Worm (Caenorhabditis elegans) whole organism, midembryonic: ENCODE results near the gene trh-1.

ENCODE experiments used
- T22C8.4 ChIP-seq: fragments of 200-800 bp; sonication (Bioruptor generic); IDR thresholded peaks from 2 replicates; pipeline ENCODE4 v1.3.6; 2022; ENCODE audit warnings: missing genetic modification characterization, missing compliant biosample characterization
- cog-1 ChIP-seq: sonication (generic microtip); optimal IDR thresholded peaks from 2 replicates; lab custom pipeline; 2016; ENCODE audit warnings: missing genetic modification characterization, missing compliant biosample characterization
- flt-1 ChIP-seq: fragments of 200-800 bp; sonication (Bioruptor generic); IDR thresholded peaks from 2 replicates; pipeline ENCODE4 v1.3.6; 2022; ENCODE audit warnings: missing genetic modification characterization, missing compliant biosample characterization
- klf-2 ChIP-seq: fragments of 200-800 bp; sonication (Bioruptor generic); conservative IDR thresholded peaks from 2 replicates; pipeline ENCODE4 v1.3.6; 2022; ENCODE audit warnings: missing genetic modification reagents, missing genetic modification characterization, missing compliant biosample characterization
- med-1 ChIP-seq: sonication (generic microtip); optimal IDR thresholded peaks from 2 replicates; lab custom pipeline; 2017; ENCODE audit warnings: missing genetic modification characterization, mild to moderate bottlenecking, missing compliant biosample characterization, antibody characterized with exemption, missing genetic modification reagents; ENCODE audit not compliant: insufficient read depth
- ref-1 ChIP-seq: fragments of 200-800 bp; sonication (Bioruptor generic); conservative IDR thresholded peaks from 2 replicates; pipeline ENCODE4 v1.3.6; 2022; ENCODE audit warnings: missing genetic modification reagents, missing genetic modification characterization, missing compliant biosample characterization
- tab-1 ChIP-seq: fragments of 200-800 bp; sonication (Bioruptor generic); IDR thresholded peaks from 2 replicates; pipeline ENCODE4 v1.3.6; 2022; ENCODE audit warnings: missing genetic modification characterization, missing compliant biosample characterization
- ztf-23 ChIP-seq: fragments of 200-800 bp; sonication (Bioruptor generic); IDR thresholded peaks from 2 replicates; pipeline ENCODE4 v1.3.6; 2022; ENCODE audit warnings: missing genetic modification reagents, missing genetic modification characterization, missing compliant biosample characterization
- ztf-29 ChIP-seq: fragments of 200-800 bp; sonication (Bioruptor generic); IDR thresholded peaks from 2 replicates; pipeline ENCODE4 v1.3.6; 2022; ENCODE audit warnings: missing genetic modification reagents, missing genetic modification characterization, missing compliant biosample characterization

trh-1 gene

ce11 chrIV:17368292-17368691 lies at the start of gene trh-1:
Gene trh-1, plus strand, starts transcription at chrIV:17368592.
- TF ChIP-seq med-1 (GFP tag; lab: Kevin White, UChicago) (no peak), ztf-29 (GFP tag; lab: Robert Waterston, UW) (no peak), tab-1 (GFP tag; lab: Robert Waterston, UW) (no peak), T22C8.4 (GFP tag; lab: Robert Waterston, UW) (no peak), flt-1 (GFP tag; lab: Robert Waterston, UW) (no peak), klf-2 (GFP tag; lab: Robert Waterston, UW) (no peak)

ce11 chrIV:17320445-17320844 lies 47.9 kb upstream of the trh-1 start, which contains the start of gene C49C3.4:
Gene C49C3.4, plus strand, starts transcription at chrIV:17320795.
- TF ChIP-seq klf-2 (GFP tag; lab: Robert Waterston, UW) (no peak), tab-1 (GFP tag; lab: Robert Waterston, UW) (no peak), ref-1 (GFP tag; lab: Robert Waterston, UW) (no peak)

- no peak for TF ChIP-seq ztf-29 (GFP tag; lab: Robert Waterston, UW)
- no peak for TF ChIP-seq ztf-23
- TF ChIP-seq med-1 (GFP tag; lab: Kevin White, UChicago) = no peak
- TF ChIP-seq tab-1 (GFP tag; lab: Robert Waterston, UW) = no peak
- TF ChIP-seq cog-1 (tag; lab: Kevin White, UChicago) = no peak
- no peak for TF ChIP-seq ref-1 (GFP tag; lab: Robert Waterston, UW)
Measured at ce11 chrIV:17328834-17329233, 39.6 kb upstream of the trh-1 start, which contains the start of gene ceh-88. Gene ceh-88, plus strand, starts transcription at chrIV:17329188.

- no peak for TF ChIP-seq med-1 (GFP tag; lab: Kevin White, UChicago)
- TF ChIP-seq tab-1 (GFP tag; lab: Robert Waterston, UW) = no peak
- TF ChIP-seq cog-1 (tag; lab: Kevin White, UChicago) = no peak
Measured at ce11 chrIV:17331100-17331577, 37.3 kb upstream of the trh-1 start, which contains the start of gene C49C3.6. Gene C49C3.6, plus strand, starts transcription at chrIV:17331527.

ce11 chrIV:17332261-17332660 lies 36.1 kb upstream of the trh-1 start, which contains the start of gene C49C3.7:
Gene C49C3.7, plus strand, starts transcription at chrIV:17332561.
- TF ChIP-seq med-1 (GFP tag; lab: Kevin White, UChicago) = no peak
- TF ChIP-seq ref-1 (GFP tag; lab: Robert Waterston, UW) = no peak
- no peak for TF ChIP-seq klf-2 (GFP tag; lab: Robert Waterston, UW)
- TF ChIP-seq ztf-29 (GFP tag; lab: Robert Waterston, UW) = no peak
- no peak for TF ChIP-seq cog-1 (tag; lab: Kevin White, UChicago)
- TF ChIP-seq tab-1 (GFP tag; lab: Robert Waterston, UW) = no peak
- TF ChIP-seq ztf-23 = no peak
- TF ChIP-seq T22C8.4 (GFP tag; lab: Robert Waterston, UW) = no peak
- no peak for TF ChIP-seq flt-1 (GFP tag; lab: Robert Waterston, UW)

- no peak for TF ChIP-seq tab-1 (GFP tag; lab: Robert Waterston, UW)
- no peak for TF ChIP-seq ztf-23
- TF ChIP-seq cog-1 (tag; lab: Kevin White, UChicago) = no peak
- TF ChIP-seq flt-1 (GFP tag; lab: Robert Waterston, UW) = no peak
- TF ChIP-seq med-1 (GFP tag; lab: Kevin White, UChicago) = no peak
- no peak for TF ChIP-seq ztf-29 (GFP tag; lab: Robert Waterston, UW)
- no peak for TF ChIP-seq ref-1 (GFP tag; lab: Robert Waterston, UW)
- no peak for TF ChIP-seq klf-2 (GFP tag; lab: Robert Waterston, UW)
- TF ChIP-seq T22C8.4 (GFP tag; lab: Robert Waterston, UW) = no peak
Measured at ce11 chrIV:17333542-17334281, 34.7 kb upstream of the trh-1 start, which contains the start of gene C49C3.15. Gene C49C3.15, plus strand, starts transcription at chrIV:17334231.

- TF ChIP-seq ztf-23 (no peak), med-1 (GFP tag; lab: Kevin White, UChicago) (no peak), klf-2 (GFP tag; lab: Robert Waterston, UW) (no peak), ref-1 (GFP tag; lab: Robert Waterston, UW) (no peak), flt-1 (GFP tag; lab: Robert Waterston, UW) (no peak), cog-1 (tag; lab: Kevin White, UChicago) (no peak), tab-1 (GFP tag; lab: Robert Waterston, UW) (no peak), ztf-29 (GFP tag; lab: Robert Waterston, UW) (no peak), T22C8.4 (GFP tag; lab: Robert Waterston, UW) (no peak)
Measured at ce11 chrIV:17335031-17335430, 33.4 kb upstream of the trh-1 start, which contains the start of gene C49C3.8. Gene C49C3.8, plus strand, starts transcription at chrIV:17335203.

ce11 chrIV:17338920-17339510 lies 29.4 kb upstream of the trh-1 start, which contains the start of gene C49C3.10:
Gene C49C3.10, minus strand, starts transcription at chrIV:17338970.
- TF ChIP-seq cog-1 (tag; lab: Kevin White, UChicago) (no peak), T22C8.4 (GFP tag; lab: Robert Waterston, UW) (no peak), ztf-23 (no peak), med-1 (GFP tag; lab: Kevin White, UChicago) (no peak)

- TF ChIP-seq klf-2 (GFP tag; lab: Robert Waterston, UW) (no peak), ref-1 (GFP tag; lab: Robert Waterston, UW) (no peak), flt-1 (GFP tag; lab: Robert Waterston, UW) (no peak), tab-1 (GFP tag; lab: Robert Waterston, UW) (no peak), ztf-23 (no peak), med-1 (GFP tag; lab: Kevin White, UChicago) (no peak), cog-1 (tag; lab: Kevin White, UChicago) (no peak), ztf-29 (GFP tag; lab: Robert Waterston, UW) (no peak), T22C8.4 (GFP tag; lab: Robert Waterston, UW) (no peak)
Measured at ce11 chrIV:17341033-17341432, 27.4 kb upstream of the trh-1 start.
